Worm (Caenorhabditis elegans) whole organism, young adult: ENCODE measurements around the gene fbxa-218.
A peak's percentile ranks its signal among the peaks of the same experiment; 100 is the strongest.

ENCODE experiments used
- B0019.2 ChIP-seq: fragments of 200-800 bp; sonication (Bioruptor generic); conservative IDR thresholded peaks from 2 replicates; pipeline ENCODE4 v1.3.6; 2022; ENCODE audit warnings: missing genetic modification reagents, missing genetic modification characterization, missing compliant biosample characterization
- B0261.1 ChIP-seq: sonication (generic microtip); optimal IDR thresholded peaks from 2 replicates; lab custom pipeline; 2016; ENCODE audit warnings: mild to moderate bottlenecking, missing genetic modification characterization, moderate library complexity, missing compliant biosample characterization
- D2030.7 ChIP-seq: fragments of 200-800 bp; sonication (Bioruptor generic); IDR thresholded peaks from 2 replicates; pipeline ENCODE4 v1.3.6; 2022; ENCODE audit warnings: missing genetic modification reagents, missing genetic modification characterization, missing compliant biosample characterization
- F23B12.7 ChIP-seq: sonication (generic microtip); optimal IDR thresholded peaks from 2 replicates; lab custom pipeline; 2017; ENCODE audit warnings: missing genetic modification characterization, mild to moderate bottlenecking, missing compliant biosample characterization, antibody characterized with exemption, moderate library complexity; ENCODE audit not compliant: insufficient read depth
- F49E8.2 ChIP-seq: sonication (generic microtip); optimal IDR thresholded peaks from 3 replicates; lab custom pipeline; 2017; ENCODE audit warnings: missing genetic modification characterization, mild to moderate bottlenecking, missing compliant biosample characterization, antibody characterized with exemption, moderate library complexity; ENCODE audit not compliant: insufficient read depth
- F55B11.4 ChIP-seq: sonication (generic microtip); optimal IDR thresholded peaks from 2 replicates; lab custom pipeline; 2016; ENCODE audit warnings: missing compliant biosample characterization, missing genetic modification characterization, borderline replicate concordance; ENCODE audit not compliant: insufficient read depth
- T07F8.4 ChIP-seq: sonication (generic microtip); optimal IDR thresholded peaks from 2 replicates; lab custom pipeline; 2016; ENCODE audit warnings: mild to moderate bottlenecking, missing genetic modification characterization, moderate library complexity, missing compliant biosample characterization
- Y95B8A.8 ChIP-seq: fragments of 200-800 bp; sonication (Bioruptor generic); IDR thresholded peaks from 2 replicates; pipeline ENCODE4 v1.3.6; 2022; ENCODE audit warnings: missing genetic modification reagents, missing genetic modification characterization, missing compliant biosample characterization
- ZK185.1 ChIP-seq: sonication (generic microtip); optimal IDR thresholded peaks from 2 replicates; lab custom pipeline; 2016; ENCODE audit warnings: mild to moderate bottlenecking, missing genetic modification characterization, missing compliant biosample characterization; ENCODE audit not compliant: poor library complexity, severe bottlenecking
- akir-1 ChIP-seq: fragments of 200-800 bp; sonication (Bioruptor generic); optimal IDR thresholded peaks from 2 replicates; lab custom pipeline; 2018; ENCODE audit warnings: mild to moderate bottlenecking, missing genetic modification characterization, moderate library complexity, missing compliant biosample characterization
- aptf-2 ChIP-seq: fragments of 200-800 bp; sonication (Bioruptor generic); conservative IDR thresholded peaks from 2 replicates; pipeline ENCODE4 v1.3.6; 2022; ENCODE audit warnings: missing genetic modification reagents, missing genetic modification characterization, missing compliant biosample characterization
- attf-3 ChIP-seq: fragments of 200-800 bp; sonication (Bioruptor generic); conservative IDR thresholded peaks from 2 replicates; pipeline ENCODE4 v1.3.6; 2022; ENCODE audit warnings: missing genetic modification reagents, missing genetic modification characterization, missing compliant biosample characterization
- attf-6 ChIP-seq: fragments of 200-800 bp; sonication (Bioruptor generic); IDR thresholded peaks from 2 replicates; pipeline ENCODE4 v1.3.6; 2022; ENCODE audit warnings: missing genetic modification reagents, missing genetic modification characterization, missing compliant biosample characterization
- ekl-4 ChIP-seq: fragments of 200-800 bp; sonication (Bioruptor generic); IDR thresholded peaks from 2 replicates; pipeline ENCODE4 v1.3.6; 2022; ENCODE audit warnings: missing genetic modification reagents, missing genetic modification characterization, missing compliant biosample characterization
- him-1 ChIP-seq: sonication (generic microtip); optimal IDR thresholded peaks from 2 replicates; lab custom pipeline; 2016; ENCODE audit warnings: missing genotype, missing genetic modification reagents, missing genetic modification characterization, missing compliant biosample characterization
- hmg-20 ChIP-seq: fragments of 200-800 bp; sonication (Bioruptor generic); IDR thresholded peaks from 2 replicates; pipeline ENCODE4 v1.3.6; 2022; ENCODE audit warnings: missing genetic modification reagents, missing genetic modification characterization, missing compliant biosample characterization
- hsf-1 ChIP-seq: fragments of 200-800 bp; sonication (Bioruptor generic); IDR thresholded peaks from 2 replicates; pipeline ENCODE4 v1.3.6; 2022; ENCODE audit warnings: missing genetic modification reagents, missing genetic modification characterization, missing compliant biosample characterization
- lag-1 ChIP-seq: fragments of 200-800 bp; sonication (Bioruptor generic); IDR thresholded peaks from 2 replicates; pipeline ENCODE4 v1.3.6; 2022; ENCODE audit warnings: missing genetic modification reagents, missing genetic modification characterization, missing compliant biosample characterization
- lin-54 ChIP-seq: fragments of 200-800 bp; sonication (Bioruptor generic); optimal IDR thresholded peaks from 2 replicates; lab custom pipeline; 2018; ENCODE audit warnings: mild to moderate bottlenecking, missing genetic modification characterization, missing compliant biosample characterization
- lsl-1 ChIP-seq: fragments of 200-800 bp; sonication (Bioruptor generic); optimal IDR thresholded peaks from 2 replicates; lab custom pipeline; 2018; ENCODE audit warnings: mild to moderate bottlenecking, missing genetic modification characterization, moderate library complexity, missing compliant biosample characterization
- madf-10 ChIP-seq: sonication (generic microtip); optimal IDR thresholded peaks from 2 replicates; lab custom pipeline; 2016; ENCODE audit warnings: mild to moderate bottlenecking, missing genetic modification characterization, missing compliant biosample characterization
- mcd-1 ChIP-seq: fragments of 200-800 bp; sonication (Bioruptor generic); IDR thresholded peaks from 2 replicates; pipeline ENCODE4 v1.3.6; 2022; ENCODE audit warnings: missing genetic modification reagents, missing genetic modification characterization, missing compliant biosample characterization
- mes-4 ChIP-seq: sonication (generic microtip); optimal IDR thresholded peaks from 2 replicates; lab custom pipeline; 2016; ENCODE audit warnings: missing genotype, missing genetic modification characterization, missing compliant biosample characterization
- nhr-120 ChIP-seq: fragments of 200-800 bp; sonication (Bioruptor generic); IDR thresholded peaks from 2 replicates; pipeline ENCODE4 v1.3.6; 2022; ENCODE audit warnings: missing genetic modification characterization, missing compliant biosample characterization
- nhr-179 ChIP-seq: sonication (generic microtip); optimal IDR thresholded peaks from 2 replicates; lab custom pipeline; 2016; ENCODE audit warnings: mild to moderate bottlenecking, missing genetic modification characterization, missing compliant biosample characterization
- nhr-27 ChIP-seq: fragments of 200-800 bp; sonication (Bioruptor generic); optimal IDR thresholded peaks from 2 replicates; lab custom pipeline; 2018; ENCODE audit warnings: mild to moderate bottlenecking, missing genetic modification characterization, moderate library complexity, missing compliant biosample characterization
- rcor-1 ChIP-seq: fragments of 200-800 bp; sonication (Bioruptor generic); IDR thresholded peaks from 2 replicates; pipeline ENCODE4 v1.3.6; 2022; ENCODE audit warnings: missing genetic modification reagents, missing genetic modification characterization, missing compliant biosample characterization
- rpc-1 ChIP-seq, 2 experiments: fragments of 150-350 bp in 1 of 2; sonication (generic microtip) in 1 of 2; optimal IDR thresholded peaks; 2 replicates each; lab custom pipeline; 2014 to 2018; ENCODE audit warnings: missing biosample characterization in 1 of 2, missing genetic modification characterization in 1 of 2, missing genetic modification reagents in 1 of 2, missing genotype in 1 of 2
- sdz-38 ChIP-seq: sonication (generic microtip); optimal IDR thresholded peaks from 2 replicates; lab custom pipeline; 2016; ENCODE audit warnings: missing genotype, missing genetic modification characterization, missing compliant biosample characterization
- snpc-1.1 ChIP-seq: sonication (generic microtip); optimal IDR thresholded peaks from 2 replicates; lab custom pipeline; 2017; ENCODE audit warnings: missing genetic modification characterization, mild to moderate bottlenecking, missing compliant biosample characterization, antibody characterized with exemption, moderate library complexity, missing genotype, missing genetic modification reagents; ENCODE audit not compliant: insufficient read depth
- snpc-4 ChIP-seq, 5 experiments: fragments of 150-350 bp in 1 of 5; sonication (generic microtip) in 4 of 5; optimal IDR thresholded peaks; 2 replicates each; lab custom pipeline; 2014 to 2018; ENCODE audit warnings: missing genetic modification characterization in 5 of 5, missing biosample characterization in 3 of 5, antibody characterized with exemption in 2 of 5, mild to moderate bottlenecking in 2 of 5, missing compliant biosample characterization in 2 of 5, missing genotype in 2 of 5, moderate library complexity in 2 of 5, missing genetic modification reagents in 1 of 5
- somi-1 ChIP-seq: fragments of 200-800 bp; sonication (Bioruptor generic); optimal IDR thresholded peaks from 2 replicates; lab custom pipeline; 2018; ENCODE audit warnings: mild to moderate bottlenecking, missing genetic modification characterization, missing compliant biosample characterization
- sptf-2 ChIP-seq: fragments of 200-800 bp; sonication (Bioruptor generic); optimal IDR thresholded peaks from 2 replicates; lab custom pipeline; 2018; ENCODE audit warnings: mild to moderate bottlenecking, missing genetic modification characterization, missing compliant biosample characterization
- tbx-9 ChIP-seq: sonication (generic microtip); optimal IDR thresholded peaks from 2 replicates; lab custom pipeline; 2016; ENCODE audit warnings: borderline replicate concordance, missing genetic modification characterization, inconsistent platforms, missing compliant biosample characterization
- zfh-2 ChIP-seq: fragments of 200-800 bp; sonication (Bioruptor generic); conservative IDR thresholded peaks from 2 replicates; pipeline ENCODE4 v1.3.6; 2022; ENCODE audit warnings: missing genetic modification reagents, missing genetic modification characterization, missing compliant biosample characterization
- ztf-18 ChIP-seq: sonication (generic microtip); optimal IDR thresholded peaks from 2 replicates; lab custom pipeline; 2016; ENCODE audit warnings: missing genotype, mild to moderate bottlenecking, missing genetic modification characterization, missing compliant biosample characterization
- ztf-26 ChIP-seq: sonication (generic microtip); optimal IDR thresholded peaks from 2 replicates; lab custom pipeline; 2017; ENCODE audit warnings: missing genetic modification characterization, missing compliant biosample characterization
- ztf-6 ChIP-seq: fragments of 200-800 bp; sonication (Bioruptor generic); IDR thresholded peaks from 2 replicates; pipeline ENCODE4 v1.3.6; 2022; ENCODE audit warnings: missing genetic modification reagents, missing genetic modification characterization, missing compliant biosample characterization

fbxa-218 gene

ce11 chrIII:12429579-12430084 lies 6.7 kb upstream of the fbxa-218 start, which contains the start of gene snr-6 (continued):
- peak; percentile 41 for TF ChIP-seq F23B12.7 (tag; lab: Kevin White, UChicago)
- no peak for TF ChIP-seq sdz-38
- peak; percentile 39; the same call in 1 of the 2 replicates for TF ChIP-seq D2030.7 (GFP tag; lab: Robert Waterston, UW)
- no peak for TF ChIP-seq snpc-4 (GFP tag; optimal IDR thresholded peaks at IDR 0.05; lab: Kevin White, UChicago)
- no peak for TF ChIP-seq snpc-4 (tag; optimal IDR thresholded peaks at IDR 0.05; lab: Kevin White, UChicago)
- no peak for TF ChIP-seq T07F8.4 (tag; lab: Kevin White, UChicago)
- peak; percentile 83 for TF ChIP-seq lsl-1 (GFP tag; lab: Kevin White, UChicago)
- no peak for TF ChIP-seq nhr-27 (tag; lab: Kevin White, UChicago)
- TF ChIP-seq F55B11.4 (tag; lab: Kevin White, UChicago): no peak
- no peak for TF ChIP-seq rcor-1 (GFP tag; lab: Robert Waterston, UW)
- no peak for TF ChIP-seq attf-6 (GFP tag; lab: Robert Waterston, UW)
- TF ChIP-seq zfh-2 (GFP tag; lab: Robert Waterston, UW): no peak
- no peak for TF ChIP-seq aptf-2
- peak; percentile 62 for TF ChIP-seq him-1 (tag; lab: Kevin White, UChicago)
- peak; percentile 92 for TF ChIP-seq lin-54 (GFP tag; lab: Kevin White, UChicago)
- no peak for TF ChIP-seq somi-1 (GFP tag; lab: Kevin White, UChicago)
- no peak for TF ChIP-seq attf-3 (GFP tag; lab: Robert Waterston, UW)
- TF ChIP-seq ztf-6 (GFP tag; lab: Robert Waterston, UW): no peak
- no peak for TF ChIP-seq nhr-120 (GFP tag; lab: Robert Waterston, UW)
- no peak for TF ChIP-seq madf-10 (tag; lab: Kevin White, UChicago)
- no peak for TF ChIP-seq tbx-9 (tag; lab: Kevin White, UChicago)
- no peak for TF ChIP-seq B0261.1 (tag; lab: Kevin White, UChicago)
- TF ChIP-seq ZK185.1 (tag; lab: Kevin White, UChicago): no peak
- no peak for TF ChIP-seq akir-1 (GFP tag; lab: Kevin White, UChicago)
- no peak for TF ChIP-seq nhr-179 (tag; lab: Kevin White, UChicago)
- peak; percentile 44; the same call in 1 of the 2 replicates for TF ChIP-seq mcd-1 (GFP tag; lab: Robert Waterston, UW)
- no peak for TF ChIP-seq ztf-26 (tag; lab: Kevin White, UChicago)
- TF ChIP-seq snpc-1.1 (tag; lab: Kevin White, UChicago): no peak

ce11 chrIII:12430209-12430608 lies 6.1 kb upstream of the fbxa-218 start, which contains the start of gene Y49E10.16:
TSS of gene Y49E10.16 (plus strand) at chrIII:12430509.
- TF ChIP-seq B0019.2 (GFP tag; lab: Robert Waterston, UW): no peak

ce11 chrIII:12434104-12434503 lies 2.2 kb upstream of the fbxa-218 start, which contains the start of gene Y49E10.27:
TSS of gene Y49E10.27 (plus strand) at chrIII:12434404.
- TF ChIP-seq B0019.2 (GFP tag; lab: Robert Waterston, UW) (no peak), rcor-1 (GFP tag; lab: Robert Waterston, UW) (no peak), ztf-18 (no peak), lag-1 (GFP tag; lab: Robert Waterston, UW) (no peak), F49E8.2 (tag; lab: Kevin White, UChicago) (no peak), hsf-1 (GFP tag; lab: Robert Waterston, UW) (no peak), ekl-4 (no peak), mes-4 (tag; lab: Kevin White, UChicago) (no peak), hmg-20 (GFP tag; lab: Robert Waterston, UW) (no peak), Y95B8A.8 (no peak), F55B11.4 (tag; lab: Kevin White, UChicago) (no peak), rpc-1 (optimal IDR thresholded peaks at IDR 0.05; lab: Kevin White, UChicago) (no peak), rpc-1 (tag; optimal IDR thresholded peaks at IDR 0.05; lab: Kevin White, UChicago) (no peak), sptf-2 (GFP tag; lab: Kevin White, UChicago) (no peak), ztf-6 (GFP tag; lab: Robert Waterston, UW) (no peak)
